Fruit fly (Drosophila melanogaster): Measurements from ENCODE around the gene para.
A peak's percentile ranks its signal among the peaks of the same experiment; 100 is the strongest.

para gene

DNA sequence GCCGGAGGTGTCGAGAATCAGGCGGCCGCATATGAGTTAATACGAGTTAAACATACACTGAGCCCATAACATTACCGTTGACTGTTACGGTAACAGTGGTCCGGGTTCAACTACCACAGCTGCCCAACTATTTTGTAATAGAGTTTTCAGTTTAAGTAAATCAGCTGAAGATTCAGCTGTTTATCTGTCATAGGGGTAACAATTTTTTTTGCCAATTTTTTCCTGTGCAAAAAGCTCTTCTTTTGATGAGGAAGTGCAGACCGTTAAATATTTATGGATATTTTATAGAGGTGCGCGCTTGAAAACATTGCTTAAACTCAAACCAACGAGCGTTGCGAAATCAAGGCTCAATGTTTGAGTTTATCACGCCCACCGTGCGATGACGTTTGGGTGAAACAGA, 48.8 kb upstream of the para start (continued):
- TF ChIP-seq lz (GFP tag; optimal IDR thresholded peaks at IDR 0.05) (peak; percentile 4), CG6854 (GFP tag; optimal IDR thresholded peaks at IDR 0.05) (no peak), CG34406 (GFP tag; optimal IDR thresholded peaks at IDR 0.05) (no peak), CG1621 (tag; optimal IDR thresholded peaks at IDR 0.05) (no peak), vri (GFP tag; optimal IDR thresholded peaks at IDR 0.05) (no peak), CG6163 (GFP tag; IDR thresholded peaks at IDR 0.05) (no peak), CG11902 (GFP tag; optimal IDR thresholded peaks at IDR 0.05) (no peak), achi (GFP tag; optimal IDR thresholded peaks at IDR 0.05) (no peak), ss (GFP tag; optimal IDR thresholded peaks at IDR 0.05) (no peak), CG11294 (GFP tag; IDR thresholded peaks at IDR 0.05) (no peak), CG10631 (GFP tag; optimal IDR thresholded peaks at IDR 0.05) (no peak), CG3919 (GFP tag; optimal IDR thresholded peaks at IDR 0.05) (no peak), Eip75B (GFP tag; optimal IDR thresholded peaks at IDR 0.05) (no peak), dac (GFP tag; optimal IDR thresholded peaks at IDR 0.05) (no peak), eg (GFP tag; IDR thresholded peaks at IDR 0.05) (no peak)

DNA sequence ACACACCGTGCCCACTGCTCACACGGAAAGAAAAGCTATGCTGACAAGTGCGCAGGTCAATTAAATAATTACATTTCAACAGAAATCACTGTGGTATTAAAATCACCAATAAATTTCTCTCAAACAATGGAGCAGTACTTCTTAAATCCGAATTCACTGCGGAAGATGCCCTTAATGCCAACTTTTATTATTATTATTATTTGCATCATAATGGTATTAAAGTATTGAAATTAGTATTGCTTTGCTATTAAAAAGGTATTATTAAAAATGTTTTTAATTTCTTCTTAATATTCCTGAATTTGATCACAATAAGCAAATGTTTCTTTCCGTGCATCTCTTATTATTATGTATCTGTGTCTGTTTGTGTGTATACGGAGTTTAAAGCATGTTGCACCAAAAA, 47.1 kb upstream of the para start:
- TF ChIP-seq Eip78C (GFP tag) (peak; percentile 51), topi (GFP tag; optimal IDR thresholded peaks at IDR 0.05) (peak; percentile 18), Smox (GFP tag; optimal IDR thresholded peaks at IDR 0.05) (peak; percentile 1), Eip75B (GFP tag; optimal IDR thresholded peaks at IDR 0.05) (peak; percentile 29), net (GFP tag; optimal IDR thresholded peaks at IDR 0.05) (no peak), Ets21C (GFP tag; optimal IDR thresholded peaks at IDR 0.05) (no peak), CG32006 (GFP tag; optimal IDR thresholded peaks at IDR 0.05) (peak; percentile 61), CG6163 (GFP tag; IDR thresholded peaks at IDR 0.05) (no peak), CG6808 (GFP tag; optimal IDR thresholded peaks at IDR 0.05) (peak; percentile 15), CG11294 (GFP tag; IDR thresholded peaks at IDR 0.05) (no peak), ss (GFP tag; optimal IDR thresholded peaks at IDR 0.05) (peak in 1 of 2 experiments; percentile 23), Hr38 (GFP tag; optimal IDR thresholded peaks at IDR 0.05) (no peak), CG8119 (GFP tag; IDR thresholded peaks at IDR 0.05) (no peak), salr (GFP tag; optimal IDR thresholded peaks at IDR 0.05) (no peak), vri (GFP tag; optimal IDR thresholded peaks at IDR 0.05) (no peak), CG11902 (GFP tag; optimal IDR thresholded peaks at IDR 0.05) (no peak), fd85E (GFP tag; optimal IDR thresholded peaks at IDR 0.05) (no peak), CG8632 (GFP tag; optimal IDR thresholded peaks at IDR 0.05) (peak; percentile 25), dsx (GFP tag; optimal IDR thresholded peaks at IDR 0.05; ENCODE audit: poor library complexity, severe bottlenecking) (no peak), CG3032 (tag; optimal IDR thresholded peaks at IDR 0.05) (peak; percentile 31), CG4318 (GFP tag; optimal IDR thresholded peaks at IDR 0.05) (peak; percentile 27), pdm3 (GFP tag; optimal IDR thresholded peaks at IDR 0.05) (peak; percentile 6), CG34406 (GFP tag; optimal IDR thresholded peaks at IDR 0.05) (peak; percentile 19), Hr4 (GFP tag; optimal IDR thresholded peaks at IDR 0.05) (peak; percentile 43), Gug (GFP tag; IDR thresholded peaks at IDR 0.05) (peak; percentile 11; the same call in 1 of the 2 replicates), dac (GFP tag; optimal IDR thresholded peaks at IDR 0.05) (no peak), CG8319 (GFP tag; optimal IDR thresholded peaks at IDR 0.05) (no peak), OdsH (GFP tag; optimal IDR thresholded peaks at IDR 0.05) (peak; percentile 46), svp (GFP tag) (peak; percentile 33), Sox14 (GFP tag; optimal IDR thresholded peaks at IDR 0.05) (no peak), Met (GFP tag; optimal IDR thresholded peaks at IDR 0.05) (no peak), CG31627 (GFP tag; optimal IDR thresholded peaks at IDR 0.05) (no peak), CG10631 (GFP tag; optimal IDR thresholded peaks at IDR 0.05) (peak; percentile 9), esn (GFP tag; optimal IDR thresholded peaks at IDR 0.05) (peak; percentile 19), Lpt (GFP tag; optimal IDR thresholded peaks at IDR 0.05) (no peak), acj6 (GFP tag; optimal IDR thresholded peaks at IDR 0.05) (peak; percentile 16), CG10669 (GFP tag; optimal IDR thresholded peaks at IDR 0.05) (peak; percentile 33), CG6276 (GFP tag; optimal IDR thresholded peaks at IDR 0.05) (peak; percentile 21), CG6792 (GFP tag; optimal IDR thresholded peaks at IDR 0.05) (peak; percentile 6), achi (GFP tag; optimal IDR thresholded peaks at IDR 0.05) (peak; percentile 25), cyc (GFP tag; optimal IDR thresholded peaks at IDR 0.05) (peak; percentile 4), Ets96B (tag; optimal IDR thresholded peaks at IDR 0.05) (no peak), lz (GFP tag; optimal IDR thresholded peaks at IDR 0.05) (no peak)
